Worm (Caenorhabditis elegans) whole organism, late embryonic: ENCODE data around the gene H40L08.2.

Experiments used
- ama-1 ChIP-seq: fragments of 150-350 bp; optimal IDR thresholded peaks from 2 replicates; lab custom pipeline; 2014
- elt-2 ChIP-seq: sonication (generic microtip); optimal IDR thresholded peaks from 2 replicates; lab custom pipeline; 2016; ENCODE audit warnings: missing genetic modification reagents, missing genetic modification characterization, missing compliant biosample characterization
- ets-4 ChIP-seq: sonication (generic microtip); optimal IDR thresholded peaks from 2 replicates; lab custom pipeline; 2016; ENCODE audit warnings: missing genetic modification characterization, missing compliant biosample characterization
- pha-4 ChIP-seq: fragments of 150-350 bp; optimal IDR thresholded peaks from 2 replicates; lab custom pipeline; 2018; ENCODE audit warnings: missing biosample characterization, missing genetic modification reagents, missing genetic modification characterization

DNA sequence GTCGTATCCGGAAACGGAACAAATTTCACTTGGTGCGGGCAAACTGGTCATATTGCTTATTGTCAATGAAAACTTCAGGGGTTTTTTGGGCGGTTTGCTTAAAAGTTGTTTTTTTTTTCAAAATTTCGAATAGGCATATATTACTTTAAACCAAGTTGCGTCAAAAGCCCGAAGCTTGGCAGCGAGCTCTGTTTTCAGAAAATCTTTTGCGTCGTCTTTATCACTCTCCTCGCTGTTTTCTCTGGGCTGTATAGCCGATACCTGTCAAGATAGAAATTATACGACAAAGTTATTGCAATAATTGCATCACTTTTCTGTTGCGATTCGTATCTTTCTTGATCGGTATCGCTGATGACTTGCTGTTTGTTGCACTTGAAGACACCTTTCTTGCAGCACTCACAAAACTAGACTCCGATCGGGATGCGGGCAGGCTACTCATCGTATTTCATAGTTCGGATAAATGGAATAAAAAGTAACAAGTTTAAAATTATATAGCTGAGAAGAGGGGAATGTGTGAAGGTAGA lies 1.4 kb downstream of the H40L08.2 start, which contains the start of the genes H40L08.3 and H40L08.9:
- TF ChIP-seq pha-4 (tag; lab: Kevin White, UChicago): no peak
- no peak for TF ChIP-seq ama-1 (lab: Kevin White, UChicago)
- TF ChIP-seq ets-4 (tag; lab: Kevin White, UChicago): no peak
- no peak for TF ChIP-seq elt-2
